Worm (Caenorhabditis elegans) whole organism, L2 larva: ENCODE measurements around the gene srx-98.

Source experiments
- F13H6.1 ChIP-seq: sonication (generic microtip); optimal IDR thresholded peaks from 2 replicates; lab custom pipeline; 2016; ENCODE audit warnings: missing genetic modification characterization, missing compliant biosample characterization
- R02D3.7 ChIP-seq: fragments of 150-350 bp; optimal IDR thresholded peaks from 2 replicates; lab custom pipeline; 2014; ENCODE audit warnings: missing biosample characterization, missing genetic modification characterization
- alr-1 ChIP-seq: fragments of 150-350 bp; optimal IDR thresholded peaks from 2 replicates; lab custom pipeline; 2014; ENCODE audit warnings: missing biosample characterization, missing genetic modification characterization
- aly-2 ChIP-seq: fragments of 150-350 bp; optimal IDR thresholded peaks from 2 replicates; lab custom pipeline; 2014; ENCODE audit warnings: missing biosample characterization, missing genetic modification characterization
- blmp-1 ChIP-seq: sonication (generic microtip); optimal IDR thresholded peaks from 2 replicates; lab custom pipeline; 2017; ENCODE audit warnings: missing genetic modification characterization, mild to moderate bottlenecking, missing compliant biosample characterization, antibody characterized with exemption, moderate library complexity; ENCODE audit not compliant: insufficient read depth
- ceh-16 ChIP-seq: fragments of 150-350 bp; optimal IDR thresholded peaks from 2 replicates; lab custom pipeline; 2014; ENCODE audit warnings: missing biosample characterization, missing genetic modification characterization
- ceh-82 ChIP-seq: fragments of 150-350 bp; optimal IDR thresholded peaks from 2 replicates; lab custom pipeline; 2014; ENCODE audit warnings: missing biosample characterization, missing genetic modification characterization
- crh-2 ChIP-seq: sonication (generic microtip); optimal IDR thresholded peaks from 2 replicates; lab custom pipeline; 2017; ENCODE audit warnings: missing biosample characterization, missing genetic modification characterization
- dmd-4 ChIP-seq: sonication (generic microtip); optimal IDR thresholded peaks from 2 replicates; lab custom pipeline; 2017; ENCODE audit warnings: missing biosample characterization, missing genetic modification characterization
- egl-27 ChIP-seq: sonication (generic microtip); optimal IDR thresholded peaks from 3 replicates; lab custom pipeline; 2017; ENCODE audit warnings: missing biosample characterization, missing genetic modification reagents, missing genetic modification characterization
- elt-1 ChIP-seq: fragments of 150-350 bp; optimal IDR thresholded peaks from 2 replicates; lab custom pipeline; 2014; ENCODE audit warnings: missing biosample characterization, missing genetic modification characterization
- gmeb-1 ChIP-seq: fragments of 150-350 bp; optimal IDR thresholded peaks from 2 replicates; lab custom pipeline; 2014; ENCODE audit warnings: missing biosample characterization, missing genetic modification characterization
- lin-11 ChIP-seq: fragments of 150-350 bp; sonication (generic microtip); optimal IDR thresholded peaks from 2 replicates; lab custom pipeline; 2014; ENCODE audit warnings: missing biosample characterization, missing genetic modification characterization, inconsistent platforms, mixed read lengths
- lin-13 ChIP-seq: fragments of 150-350 bp; optimal IDR thresholded peaks from 2 replicates; lab custom pipeline; 2014; ENCODE audit warnings: missing biosample characterization, missing genetic modification reagents, missing genetic modification characterization
- lin-39 ChIP-seq: fragments of 150-350 bp; optimal IDR thresholded peaks from 2 replicates; lab custom pipeline; 2014; ENCODE audit warnings: missing biosample characterization, missing genetic modification reagents, missing genetic modification characterization
- lsy-2 ChIP-seq, 2 experiments: fragments of 150-350 bp in 1 of 2; sonication (generic microtip) in 1 of 2; optimal IDR thresholded peaks; 2 replicates each; lab custom pipeline; 2014 to 2017; ENCODE audit warnings: missing biosample characterization in 2 of 2, missing genetic modification characterization in 2 of 2
- mab-5 ChIP-seq: fragments of 150-350 bp; optimal IDR thresholded peaks from 2 replicates; lab custom pipeline; 2014; ENCODE audit warnings: missing biosample characterization, missing genetic modification characterization
- mbf-1 ChIP-seq: sonication (generic microtip); optimal IDR thresholded peaks from 2 replicates; lab custom pipeline; 2017; ENCODE audit warnings: missing biosample characterization, missing genetic modification characterization
- mdl-1 ChIP-seq, 2 experiments: fragments of 150-350 bp in 1 of 2; sonication (generic microtip) in 1 of 2; optimal IDR thresholded peaks; 2 replicates each; lab custom pipeline; 2017; ENCODE audit warnings: missing biosample characterization in 2 of 2, missing genetic modification characterization in 2 of 2
- nhr-10 ChIP-seq: sonication (generic microtip); optimal IDR thresholded peaks from 2 replicates; lab custom pipeline; 2017; ENCODE audit warnings: missing biosample characterization, missing genetic modification characterization
- nhr-11 ChIP-seq: fragments of 150-350 bp; optimal IDR thresholded peaks from 2 replicates; lab custom pipeline; 2014; ENCODE audit warnings: missing biosample characterization, missing genetic modification characterization
- nhr-12 ChIP-seq: fragments of 150-350 bp; optimal IDR thresholded peaks from 2 replicates; lab custom pipeline; 2014; ENCODE audit warnings: missing biosample characterization, missing genetic modification characterization
- nhr-129 ChIP-seq: fragments of 150-350 bp; optimal IDR thresholded peaks from 2 replicates; lab custom pipeline; 2014; ENCODE audit warnings: missing biosample characterization, missing genetic modification characterization
- nhr-21 ChIP-seq: fragments of 150-350 bp; optimal IDR thresholded peaks from 2 replicates; lab custom pipeline; 2014; ENCODE audit warnings: missing biosample characterization, missing genetic modification characterization
- nhr-23 ChIP-seq: fragments of 150-350 bp; optimal IDR thresholded peaks from 2 replicates; lab custom pipeline; 2014; ENCODE audit warnings: missing biosample characterization, missing genetic modification reagents, missing genetic modification characterization
- nhr-237 ChIP-seq: fragments of 150-350 bp; optimal IDR thresholded peaks from 2 replicates; lab custom pipeline; 2014; ENCODE audit warnings: missing biosample characterization, missing genetic modification characterization
- nhr-25 ChIP-seq: fragments of 150-350 bp; sonication (generic microtip); optimal IDR thresholded peaks from 3 replicates; lab custom pipeline; 2014; ENCODE audit warnings: missing biosample characterization, missing genetic modification characterization
- nhr-6 ChIP-seq: fragments of 150-350 bp; optimal IDR thresholded peaks from 2 replicates; lab custom pipeline; 2014; ENCODE audit warnings: missing biosample characterization, missing genetic modification characterization
- nhr-77 ChIP-seq: fragments of 150-350 bp; optimal IDR thresholded peaks from 2 replicates; lab custom pipeline; 2014; ENCODE audit warnings: missing biosample characterization, missing genetic modification characterization
- sem-4 ChIP-seq: fragments of 150-350 bp; optimal IDR thresholded peaks from 2 replicates; lab custom pipeline; 2014; ENCODE audit warnings: missing biosample characterization, missing genetic modification reagents, missing genetic modification characterization
- sma-3 ChIP-seq: sonication (generic microtip); optimal IDR thresholded peaks from 2 replicates; lab custom pipeline; 2016; ENCODE audit warnings: missing genetic modification reagents, missing genetic modification characterization, missing compliant biosample characterization
- sma-9 ChIP-seq, 2 experiments: fragments of 150-350 bp in 1 of 2; sonication (generic microtip) in 1 of 2; optimal IDR thresholded peaks; 2 replicates each; lab custom pipeline; 2014 to 2016; ENCODE audit warnings: missing genetic modification characterization in 2 of 2, mild to moderate bottlenecking in 1 of 2, missing biosample characterization in 1 of 2, missing compliant biosample characterization in 1 of 2, missing genetic modification reagents in 1 of 2, moderate library complexity in 1 of 2
- snpc-4 ChIP-seq: fragments of 150-350 bp; optimal IDR thresholded peaks from 2 replicates; lab custom pipeline; 2014; ENCODE audit warnings: missing biosample characterization, missing genetic modification characterization
- unc-55 ChIP-seq: fragments of 150-350 bp; sonication (generic microtip); optimal IDR thresholded peaks from 3 replicates; lab custom pipeline; 2014; ENCODE audit warnings: missing biosample characterization, missing genetic modification reagents, missing genetic modification characterization
- ztf-1 ChIP-seq: fragments of 200-800 bp; sonication (Bioruptor generic); conservative IDR thresholded peaks from 2 replicates; pipeline ENCODE4 v1.3.6; 2022; ENCODE audit warnings: missing genetic modification characterization, missing compliant biosample characterization
- ztf-4 ChIP-seq: fragments of 150-350 bp; optimal IDR thresholded peaks from 2 replicates; lab custom pipeline; 2014; ENCODE audit warnings: missing biosample characterization, missing genetic modification characterization

srx-98 gene

DNA sequence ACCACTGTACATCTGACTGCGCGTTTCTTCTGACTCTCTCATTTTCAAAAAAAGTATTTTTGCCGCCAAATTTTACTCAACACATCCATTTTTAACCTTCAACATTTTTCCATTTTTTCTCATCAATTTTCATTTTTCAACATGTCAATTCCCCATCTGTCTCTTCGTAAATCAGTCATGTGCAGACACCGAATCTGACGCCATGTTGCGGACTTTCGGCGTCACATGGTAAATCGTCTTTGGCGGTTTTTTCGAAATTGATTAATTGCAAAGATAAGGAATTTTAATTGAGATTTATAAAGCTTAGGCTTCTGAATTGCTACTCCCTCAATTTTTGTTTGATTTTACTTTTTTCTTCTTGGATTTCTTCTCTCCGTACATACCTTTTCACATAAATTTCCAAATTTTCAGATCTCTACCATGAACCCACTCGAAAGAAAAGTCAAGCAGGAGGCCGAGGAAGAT lies 11.9 kb upstream of the srx-98 start, which contains the start of gene F19B10.1 (continued):
- no peak for TF ChIP-seq nhr-6 (tag; lab: Kevin White, UChicago)
- TF ChIP-seq nhr-23 (tag; lab: Kevin White, UChicago) = no peak
- peak; percentile 80 for TF ChIP-seq sma-9 (GFP tag; optimal IDR thresholded peaks at IDR 0.05; lab: Kevin White, UChicago)
- TF ChIP-seq sma-9 (tag; optimal IDR thresholded peaks at IDR 0.05; lab: Kevin White, UChicago) = no peak
- no peak for TF ChIP-seq ceh-82
- TF ChIP-seq aly-2 = no peak
- no peak for TF ChIP-seq mbf-1
- no peak for TF ChIP-seq nhr-11
- TF ChIP-seq unc-55 (GFP tag; lab: Kevin White, UChicago) = peak; percentile 66
- no peak for TF ChIP-seq ceh-16 (tag; lab: Kevin White, UChicago)
- TF ChIP-seq ztf-4 (tag; lab: Kevin White, UChicago) = no peak
- TF ChIP-seq nhr-10 = no peak
- no peak for TF ChIP-seq blmp-1 (tag; lab: Kevin White, UChicago)
- peak; percentile 62 for TF ChIP-seq nhr-129 (tag; lab: Kevin White, UChicago)
- no peak for TF ChIP-seq egl-27 (tag; lab: Kevin White, UChicago)
- no peak for TF ChIP-seq R02D3.7 (tag; lab: Kevin White, UChicago)
- TF ChIP-seq lin-11 = no peak

DNA sequence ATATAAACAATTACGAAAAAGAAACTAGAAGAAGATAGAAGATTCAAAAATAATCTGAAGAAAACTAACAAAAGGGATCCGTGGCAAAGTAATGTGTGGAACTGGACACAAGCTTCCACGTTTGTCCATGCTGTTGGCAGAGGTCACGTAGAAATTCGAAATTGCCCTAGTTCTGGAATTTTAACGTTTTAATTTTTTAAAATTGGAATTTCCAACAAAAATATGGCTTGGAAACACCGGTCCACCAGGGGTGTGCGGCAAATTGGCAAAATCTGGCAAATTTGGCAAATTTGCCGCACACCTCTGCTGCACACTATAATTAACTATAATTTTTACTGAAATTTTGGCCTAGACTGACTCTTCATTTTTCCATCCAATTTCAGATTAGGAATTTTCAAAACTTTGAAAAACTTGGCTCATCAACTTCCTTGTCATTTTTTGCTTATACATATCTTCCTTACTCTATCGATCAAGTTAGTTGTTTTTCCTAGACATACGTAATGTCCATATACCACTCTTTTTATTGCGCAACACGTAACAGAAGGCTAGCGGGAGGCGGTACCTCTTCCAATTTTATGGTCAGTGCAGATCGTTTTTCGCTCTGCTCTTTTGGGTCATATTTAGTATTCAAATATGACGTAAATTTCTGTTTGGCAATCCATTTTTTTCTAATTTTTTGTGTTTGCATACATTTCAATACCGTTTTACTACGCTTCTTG lies 10.7 kb upstream of the srx-98 start, which contains the start of gene F19B10.10:
Gene F19B10.10 (minus strand): TSS at position 51 of the 719 bp plus-strand sequence.
- TF ChIP-seq ztf-4 (tag; lab: Kevin White, UChicago) = no peak
- TF ChIP-seq mdl-1 (tag; optimal IDR thresholded peaks at IDR 0.05; lab: Kevin White, UChicago) = no peak
- no peak for TF ChIP-seq sma-9 (GFP tag; optimal IDR thresholded peaks at IDR 0.05; lab: Kevin White, UChicago)
- no peak for TF ChIP-seq sma-9 (tag; optimal IDR thresholded peaks at IDR 0.05; lab: Kevin White, UChicago)
- no peak for TF ChIP-seq nhr-25 (tag; lab: Kevin White, UChicago)
- no peak for TF ChIP-seq nhr-21 (tag; lab: Kevin White, UChicago)
- no peak for TF ChIP-seq F13H6.1 (tag; lab: Kevin White, UChicago)
- TF ChIP-seq mab-5 (tag; lab: Kevin White, UChicago) = no peak
- TF ChIP-seq sem-4 (tag; lab: Kevin White, UChicago) = no peak
- no peak for TF ChIP-seq elt-1 (tag; lab: Kevin White, UChicago)
- no peak for TF ChIP-seq nhr-237 (tag; lab: Kevin White, UChicago)
- no peak for TF ChIP-seq dmd-4

DNA sequence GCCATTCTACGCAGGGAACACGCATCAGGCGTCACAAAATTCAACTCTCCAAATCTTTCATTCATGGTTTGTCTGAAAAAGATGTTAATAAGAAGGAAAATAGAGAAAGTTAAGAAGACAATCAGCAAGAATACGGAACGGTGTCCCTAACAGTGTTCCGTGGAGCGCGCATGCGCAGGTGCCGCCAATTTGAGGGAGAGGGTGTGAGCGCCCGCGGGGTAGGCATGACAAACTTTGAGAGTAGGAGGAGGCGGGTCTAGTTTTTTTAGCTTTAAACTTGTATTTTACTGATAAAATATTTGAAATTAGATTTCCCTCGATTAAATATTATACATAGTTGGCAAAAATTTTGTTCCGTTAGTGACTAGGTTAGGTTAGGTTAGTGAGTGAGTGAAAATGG lies 9.5 kb upstream of the srx-98 start:
- TF ChIP-seq snpc-4 (no peak), aly-2 (no peak), nhr-12 (tag; lab: Kevin White, UChicago) (no peak), egl-27 (tag; lab: Kevin White, UChicago) (no peak), nhr-6 (tag; lab: Kevin White, UChicago) (no peak), nhr-77 (tag; lab: Kevin White, UChicago) (no peak), crh-2 (tag; lab: Kevin White, UChicago) (no peak), ztf-1 (no peak)

DNA sequence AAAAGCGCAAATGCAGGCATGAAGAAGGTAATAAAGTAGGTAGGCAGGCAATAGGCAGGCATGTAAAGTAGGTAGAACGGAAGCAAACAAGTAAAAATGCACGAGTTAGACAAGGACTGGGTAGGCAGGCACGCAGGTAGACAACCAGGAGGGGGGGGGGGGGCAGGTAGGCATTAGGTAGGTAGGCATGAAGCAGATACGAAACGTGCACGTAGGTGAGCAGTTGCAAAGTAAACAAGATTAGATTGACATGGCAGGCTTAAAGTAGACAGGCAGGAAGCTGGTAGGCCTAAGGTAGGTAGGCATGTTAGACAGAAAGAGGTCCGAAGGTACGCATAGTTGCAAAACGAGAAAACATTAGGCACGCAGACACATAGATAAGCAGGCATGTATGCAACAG lies 8.1 kb upstream of the srx-98 start:
- TF ChIP-seq gmeb-1 (no peak), blmp-1 (tag; lab: Kevin White, UChicago) (no peak), lin-13 (GFP tag; lab: Kevin White, UChicago) (no peak), snpc-4 (no peak), R02D3.7 (tag; lab: Kevin White, UChicago) (no peak), nhr-21 (tag; lab: Kevin White, UChicago) (no peak), lin-39 (no peak), sma-3 (GFP tag; lab: Kevin White, UChicago) (no peak), lsy-2 (tag; optimal IDR thresholded peaks at IDR 0.05; lab: Kevin White, UChicago) (no peak), alr-1 (tag; lab: Kevin White, UChicago) (no peak), unc-55 (GFP tag; lab: Kevin White, UChicago) (no peak)
